Fruit fly (Drosophila melanogaster) whole organism, wandering third instar larva: Measurements from ENCODE around the gene Ir75d.

Experiments used
- Mio ChIP-seq: sonication (Bioruptor generic); optimal IDR thresholded peaks from 2 replicates; lab custom pipeline; 2016; ENCODE audit warnings: missing biosample characterization, missing genetic modification characterization
- N ChIP-seq: fragments of >200 bp; optimal IDR thresholded peaks from 2 replicates; lab custom pipeline; 2018; ENCODE audit warnings: missing biosample characterization, missing external identifiers, missing genetic modification characterization
- OdsH ChIP-seq: fragments of 200-800 bp; sonication (Bioruptor generic); optimal IDR thresholded peaks from 2 replicates; lab custom pipeline; 2016; ENCODE audit warnings: missing biosample characterization, mild to moderate bottlenecking, missing genetic modification characterization
- Vsx2 ChIP-seq: fragments of 200-300, 225-300 bp; sonication (Bioruptor generic); optimal IDR thresholded peaks from 2 replicates; lab custom pipeline; 2018; ENCODE audit warnings: missing biosample characterization, missing genetic modification characterization; ENCODE audit not compliant: partially characterized antibody
- dl ChIP-seq, 2 experiments: fragments of 175-275, 200-275 bp in 1 of 2; fragments of 200-275 bp in 1 of 2; sonication (Bioruptor generic); optimal IDR thresholded peaks; lab custom pipeline; 2018; ENCODE audit warnings: mild to moderate bottlenecking in 2 of 2, missing biosample characterization in 2 of 2, missing genetic modification characterization in 2 of 2, moderate library complexity in 2 of 2; ENCODE audit not compliant: partially characterized antibody in 2 of 2, insufficient read depth in 1 of 2
- h ChIP-seq: fragments of 200-800 bp; sonication (Bioruptor generic); optimal IDR thresholded peaks from 3 replicates; lab custom pipeline; 2016; ENCODE audit warnings: missing biosample characterization, mild to moderate bottlenecking, missing genetic modification characterization
- jim ChIP-seq: fragments of 175-275, 200-325 bp; sonication (Bioruptor generic); optimal IDR thresholded peaks from 2 replicates; lab custom pipeline; 2016; ENCODE audit warnings: missing biosample characterization, mild to moderate bottlenecking, missing genetic modification characterization
- lola ChIP-seq: fragments of >200 bp; optimal IDR thresholded peaks from 2 replicates; lab custom pipeline; 2017; ENCODE audit warnings: missing biosample characterization, missing genetic modification characterization
- rgr ChIP-seq: fragments of 200-800 bp; sonication (Bioruptor generic); optimal IDR thresholded peaks from 3 replicates; lab custom pipeline; 2016; ENCODE audit warnings: missing biosample characterization, mild to moderate bottlenecking, missing genetic modification characterization

DNA sequence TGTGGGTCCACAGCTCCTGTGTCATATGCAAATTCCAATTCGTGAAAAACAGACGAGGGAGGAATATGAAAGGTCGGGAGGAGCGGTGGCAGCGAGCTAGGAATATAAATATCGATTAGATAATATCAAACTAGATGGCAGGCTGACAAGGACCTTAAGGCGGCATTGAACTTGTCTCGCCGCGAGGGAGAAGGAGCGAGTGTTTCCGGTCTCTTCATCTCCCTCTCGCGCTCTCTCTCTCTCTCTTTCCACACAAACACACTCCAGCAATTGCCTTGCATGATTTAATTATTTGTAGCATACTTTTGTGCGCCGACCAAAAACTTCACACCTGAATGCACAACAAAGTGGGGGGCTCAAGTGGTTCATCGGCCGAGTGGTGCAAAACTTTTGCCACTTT lies 36.0 kb upstream of the Ir75d start:
- TF ChIP-seq rgr (no peak), h (GFP tag; lab: Kevin White, UChicago) (no peak), dl (GFP tag; optimal IDR thresholded peaks at IDR 0.05; lab: Kevin White, UChicago; ENCODE audit: insufficient read depth in 1 of 2, partially characterized antibody in 2 of 2) (no peak), Vsx2 (GFP tag; lab: Kevin White, UChicago) (no peak), OdsH (GFP tag; lab: Kevin White, UChicago) (no peak), jim (GFP tag; lab: Kevin White, UChicago) (no peak), N (GFP tag; lab: Kevin White, UChicago) (no peak), Mio (no peak), lola (no peak)
